Fruit fly (Drosophila melanogaster): ENCODE measurements around the gene CG9459.

Gene CG9459

dm6 chr3R:9771519-9771972 lies 46.6 kb downstream of the CG9459 start, which contains the start of gene CG9471 (continued):
- TF ChIP-seq vfl (GFP tag; optimal IDR thresholded peaks at IDR 0.05) (peak; percentile 82), Trl (optimal IDR thresholded peaks at IDR 0.05) (no peak), Trl (GFP tag; optimal IDR thresholded peaks at IDR 0.05) (peak; percentile 93), ac (GFP tag; optimal IDR thresholded peaks at IDR 0.05) (peak; percentile 29), stc (GFP tag; IDR thresholded peaks at IDR 0.05) (peak; percentile 94), CG12155 (GFP tag; optimal IDR thresholded peaks at IDR 0.05) (peak; percentile 93), CG15601 (tag; optimal IDR thresholded peaks at IDR 0.05) (peak; percentile 87), tx (GFP tag; optimal IDR thresholded peaks at IDR 0.05) (peak; percentile 88), chn (GFP tag; optimal IDR thresholded peaks at IDR 0.05) (peak; percentile 90), Sry-δ (GFP tag; optimal IDR thresholded peaks at IDR 0.05) (peak; percentile 49), CG6765 (GFP tag; optimal IDR thresholded peaks at IDR 0.05) (peak; percentile 88), Fer1 (GFP tag; optimal IDR thresholded peaks at IDR 0.05) (peak; percentile 94), lbe (GFP tag; optimal IDR thresholded peaks at IDR 0.05) (peak; percentile 96), ara (GFP tag; IDR thresholded peaks at IDR 0.05) (peak; percentile 91), knrl (GFP tag; IDR thresholded peaks at IDR 0.05; ENCODE audit: partially characterized antibody) (no peak), CG8290 (GFP tag; optimal IDR thresholded peaks at IDR 0.05) (peak; percentile 81), CG8290 (tag; optimal IDR thresholded peaks at IDR 0.05) (peak in 1 of 2 experiments; percentile 79), Hmx (GFP tag; optimal IDR thresholded peaks at IDR 0.05) (peak; percentile 88), scrt (GFP tag; optimal IDR thresholded peaks at IDR 0.05) (peak; percentile 80), gce (GFP tag; IDR thresholded peaks at IDR 0.05) (peak; percentile 80; the same call in 2 of the 3 replicates), emc (GFP tag; optimal IDR thresholded peaks at IDR 0.05) (peak; percentile 70), CG17802 (tag; optimal IDR thresholded peaks at IDR 0.05) (peak; percentile 50), ATbp (GFP tag; optimal IDR thresholded peaks at IDR 0.05) (peak; percentile 88), CG10209 (GFP tag; optimal IDR thresholded peaks at IDR 0.05) (peak; percentile 90), sug (tag; optimal IDR thresholded peaks at IDR 0.05) (peak; percentile 91), ab (GFP tag; optimal IDR thresholded peaks at IDR 0.05) (peak; percentile 43), Asciz (GFP tag; optimal IDR thresholded peaks at IDR 0.05) (peak; percentile 81), caup (GFP tag; optimal IDR thresholded peaks at IDR 0.05; ENCODE audit: severe bottlenecking) (peak; percentile 87), unc-4 (GFP tag; IDR thresholded peaks at IDR 0.05; ENCODE audit: partially characterized antibody) (no peak), Hr3 (GFP tag; optimal IDR thresholded peaks at IDR 0.05) (peak; percentile 91), sna (GFP tag; IDR thresholded peaks at IDR 0.05; ENCODE audit: partially characterized antibody) (no peak), CG2712 (tag; optimal IDR thresholded peaks at IDR 0.05) (peak; percentile 92), CG3281 (GFP tag; optimal IDR thresholded peaks at IDR 0.05) (peak; percentile 93), CG14667 (GFP tag; IDR thresholded peaks at IDR 0.05) (peak; percentile 89), pfk (GFP tag; optimal IDR thresholded peaks at IDR 0.05) (peak; percentile 25), CG16813 (GFP tag; IDR thresholded peaks at IDR 0.05; ENCODE audit: partially characterized antibody) (0 out of 3 replicates have a peak, but pooled peaks have one; percentile 24), CG9437 (GFP tag; optimal IDR thresholded peaks at IDR 0.05) (peak; percentile 82), CG31388 (GFP tag; optimal IDR thresholded peaks at IDR 0.05) (peak; percentile 57), CG14965 (GFP tag; optimal IDR thresholded peaks at IDR 0.05; ENCODE audit: borderline replicate concordance) (no peak), CG32532 (GFP tag; IDR thresholded peaks at IDR 0.05) (peak; percentile 94), chinmo (GFP tag; IDR thresholded peaks at IDR 0.05; ENCODE audit: partially characterized antibody) (no peak), NC2β (GFP tag; optimal IDR thresholded peaks at IDR 0.05) (peak; percentile 89), CG5245 (GFP tag; optimal IDR thresholded peaks at IDR 0.05) (peak; percentile 77), Sry-β (GFP tag; optimal IDR thresholded peaks at IDR 0.05) (peak; percentile 10), CG6254 (GFP tag; optimal IDR thresholded peaks at IDR 0.05) (peak; percentile 72), CG2129 (GFP tag; IDR thresholded peaks at IDR 0.05; ENCODE audit: partially characterized antibody) (no peak), eyg (GFP tag; optimal IDR thresholded peaks at IDR 0.05) (peak; percentile 86), bsh (GFP tag; optimal IDR thresholded peaks at IDR 0.05) (peak; percentile 73 to 93), CG10321 (GFP tag; IDR thresholded peaks at IDR 0.05) (peak; percentile 67), Mrtf (GFP tag; IDR thresholded peaks at IDR 0.05) (peak; percentile 85)

Measured in whole organism, embryonic.